Worm (Caenorhabditis elegans): ENCODE results near the gene C06H2.2.

C06H2.2 gene

DNA sequence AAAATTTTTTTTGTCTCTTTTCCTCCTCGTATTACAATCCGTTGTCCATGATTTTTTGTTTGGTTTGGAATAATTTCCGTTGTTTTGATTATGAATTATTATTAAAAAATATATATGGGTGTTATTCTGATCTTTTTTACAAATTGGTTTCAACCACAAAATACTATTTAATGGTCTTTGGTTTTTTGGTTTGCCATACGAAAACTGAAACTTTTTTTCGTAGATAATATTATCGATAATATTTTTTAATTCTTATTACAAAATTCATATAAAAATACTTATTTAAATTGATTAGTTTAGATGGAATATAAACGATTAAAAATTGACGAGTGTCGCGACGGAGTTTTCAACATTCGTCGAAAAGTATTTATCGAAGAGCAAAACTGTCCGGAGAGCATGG, 2.2 kb downstream of the C06H2.2 start, which contains the start of gene jmjd-5:
TSS of gene jmjd-5 (plus strand) at position 301 of the 400 bp plus-strand sequence.
- no peak for TF ChIP-seq mab-5 (tag; optimal IDR thresholded peaks at IDR 0.05)
- TF ChIP-seq elt-3 (tag; optimal IDR thresholded peaks at IDR 0.05) = no peak
- no peak for TF ChIP-seq tbx-8 (GFP tag; optimal IDR thresholded peaks at IDR 0.05)
- no peak for TF ChIP-seq sptf-1 (tag; optimal IDR thresholded peaks at IDR 0.05)
- no peak for TF ChIP-seq cnd-1 (tag; optimal IDR thresholded peaks at IDR 0.05)
- no peak for TF ChIP-seq drap-1 (GFP tag; optimal IDR thresholded peaks at IDR 0.05)
- TF ChIP-seq ceh-39 (tag; optimal IDR thresholded peaks at IDR 0.05) = no peak
- TF ChIP-seq bed-3 (GFP tag; optimal IDR thresholded peaks at IDR 0.05) = no peak
- no peak for TF ChIP-seq lin-13 (tag; optimal IDR thresholded peaks at IDR 0.05)
- no peak for TF ChIP-seq ceh-83 (GFP tag; optimal IDR thresholded peaks at IDR 0.05)
- no peak for TF ChIP-seq nhr-12 (tag; optimal IDR thresholded peaks at IDR 0.05)
- no peak for TF ChIP-seq hlh-1 (tag; optimal IDR thresholded peaks at IDR 0.05)
- no peak for TF ChIP-seq nhr-28 (tag; optimal IDR thresholded peaks at IDR 0.05)

DNA sequence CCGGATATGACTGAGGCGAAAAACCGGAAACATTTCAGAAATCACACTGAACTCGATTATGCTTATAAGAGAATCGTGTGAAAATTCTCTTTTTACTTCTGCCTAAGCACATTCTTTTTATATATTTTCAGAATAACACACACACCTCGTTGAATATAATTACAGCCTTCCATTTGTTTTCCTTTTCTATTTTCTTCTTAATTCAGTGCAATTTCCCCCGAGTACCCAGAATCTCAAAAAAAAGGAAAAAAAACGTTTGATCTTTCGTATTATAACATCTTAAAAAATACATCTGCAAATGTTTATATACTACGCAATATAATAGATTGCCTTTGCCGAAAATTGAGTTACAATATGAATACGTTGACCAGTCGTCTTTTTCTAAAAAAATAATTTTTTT, 6.8 kb downstream of the C06H2.2 start:
- TF ChIP-seq zip-8 (tag; optimal IDR thresholded peaks at IDR 0.05) = no peak
- TF ChIP-seq elt-1 (tag; optimal IDR thresholded peaks at IDR 0.05; ENCODE audit: borderline replicate concordance, insufficient read depth) = no peak
- no peak for TF ChIP-seq drap-1 (GFP tag; optimal IDR thresholded peaks at IDR 0.05)
- no peak for TF ChIP-seq sptf-1 (tag; optimal IDR thresholded peaks at IDR 0.05)
- no peak for TF ChIP-seq flh-1 (GFP tag; optimal IDR thresholded peaks at IDR 0.05)
- no peak for TF ChIP-seq sem-2 (GFP tag; optimal IDR thresholded peaks at IDR 0.05)
- TF ChIP-seq mls-2 (tag; optimal IDR thresholded peaks at IDR 0.05) = no peak
- no peak for TF ChIP-seq ces-1 (GFP tag; optimal IDR thresholded peaks at IDR 0.05)
- TF ChIP-seq ham-2 (GFP tag; optimal IDR thresholded peaks at IDR 0.05) = no peak
- TF ChIP-seq pha-4 (tag; optimal IDR thresholded peaks at IDR 0.05) = no peak
- no peak for TF ChIP-seq unc-62 (GFP tag; optimal IDR thresholded peaks at IDR 0.05)
- TF ChIP-seq ceh-83 (GFP tag; optimal IDR thresholded peaks at IDR 0.05) = no peak
- TF ChIP-seq M03D4.4 (tag; optimal IDR thresholded peaks at IDR 0.05) = no peak
- TF ChIP-seq blmp-1 (tag; optimal IDR thresholded peaks at IDR 0.05) = no peak
- no peak for TF ChIP-seq bed-3 (GFP tag; optimal IDR thresholded peaks at IDR 0.05)
- TF ChIP-seq ztf-11 (tag; optimal IDR thresholded peaks at IDR 0.05) = no peak

DNA sequence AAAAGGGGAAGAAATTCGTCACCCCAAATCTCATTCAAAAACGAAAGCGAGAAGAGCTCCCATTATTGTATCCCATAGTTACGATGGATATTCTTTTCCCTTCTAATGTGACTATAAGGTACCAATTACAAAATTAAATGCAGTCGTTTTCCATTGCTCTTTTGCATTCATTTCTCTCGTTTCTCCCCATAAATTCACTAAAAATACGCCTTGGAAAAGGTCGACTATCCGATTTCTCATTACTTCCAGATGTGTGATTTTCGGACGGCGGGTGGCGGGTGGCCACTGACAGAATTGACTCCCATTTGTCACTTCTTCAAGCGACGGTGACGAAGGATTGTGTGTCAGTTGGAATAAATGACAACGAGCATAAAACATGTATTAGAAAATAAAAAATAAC, 8.5 kb downstream of the C06H2.2 start:
- TF ChIP-seq mls-2 (tag; optimal IDR thresholded peaks at IDR 0.05) (no peak), drap-1 (GFP tag; optimal IDR thresholded peaks at IDR 0.05) (no peak), elt-3 (tag; optimal IDR thresholded peaks at IDR 0.05) (no peak), unc-39 (tag; optimal IDR thresholded peaks at IDR 0.05) (no peak), lin-13 (tag; optimal IDR thresholded peaks at IDR 0.05) (no peak), sptf-1 (tag; optimal IDR thresholded peaks at IDR 0.05) (no peak), unc-120 (tag; optimal IDR thresholded peaks at IDR 0.05; ENCODE audit: poor library complexity, severe bottlenecking) (no peak), snpc-4 (tag; optimal IDR thresholded peaks at IDR 0.05) (no peak), nhr-76 (tag; optimal IDR thresholded peaks at IDR 0.05) (no peak), ham-2 (GFP tag; optimal IDR thresholded peaks at IDR 0.05) (no peak), unc-62 (GFP tag; optimal IDR thresholded peaks at IDR 0.05) (no peak), ces-1 (GFP tag; optimal IDR thresholded peaks at IDR 0.05) (no peak)

DNA sequence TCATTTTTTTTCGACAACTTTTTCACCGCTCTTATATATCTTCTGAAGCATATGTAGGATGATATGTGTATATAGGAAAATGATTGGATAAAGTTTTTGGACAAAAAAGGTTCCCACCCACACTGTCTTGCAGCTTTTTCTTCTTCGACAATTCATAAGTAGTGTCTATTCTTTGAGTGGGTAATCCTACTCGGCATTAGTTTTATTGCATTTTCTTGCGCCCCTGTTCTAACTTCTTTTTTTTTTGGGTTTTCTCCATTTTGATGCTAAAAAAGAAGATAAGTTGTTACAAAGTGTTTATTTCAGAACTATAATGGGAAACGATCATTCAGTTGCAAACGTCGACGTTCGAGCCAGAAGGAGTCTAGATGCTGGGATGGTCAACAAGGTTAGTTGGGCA, 9.3 kb downstream of the C06H2.2 start, which contains the start of gene glb-3:
TSS of gene glb-3 (plus strand) at position 301 of the 400 bp plus-strand sequence.
- TF ChIP-seq nhr-12 (tag; optimal IDR thresholded peaks at IDR 0.05) = no peak
- TF ChIP-seq ces-1 (GFP tag; optimal IDR thresholded peaks at IDR 0.05) = no peak
- TF ChIP-seq zip-8 (tag; optimal IDR thresholded peaks at IDR 0.05) = no peak
- TF ChIP-seq mab-5 (tag; optimal IDR thresholded peaks at IDR 0.05) = no peak
- TF ChIP-seq sem-2 (GFP tag; optimal IDR thresholded peaks at IDR 0.05) = no peak
- TF ChIP-seq nhr-2 (tag; optimal IDR thresholded peaks at IDR 0.05) = no peak
- TF ChIP-seq unc-120 (tag; optimal IDR thresholded peaks at IDR 0.05; ENCODE audit: poor library complexity, severe bottlenecking) = no peak
- no peak for TF ChIP-seq unc-62 (GFP tag; optimal IDR thresholded peaks at IDR 0.05)
- TF ChIP-seq ceh-43 (GFP tag; optimal IDR thresholded peaks at IDR 0.05) = no peak
- no peak for TF ChIP-seq pha-4 (tag; optimal IDR thresholded peaks at IDR 0.05)
- TF ChIP-seq lsy-2 (tag; optimal IDR thresholded peaks at IDR 0.05) = no peak
- TF ChIP-seq drap-1 (GFP tag; optimal IDR thresholded peaks at IDR 0.05) = no peak

DNA sequence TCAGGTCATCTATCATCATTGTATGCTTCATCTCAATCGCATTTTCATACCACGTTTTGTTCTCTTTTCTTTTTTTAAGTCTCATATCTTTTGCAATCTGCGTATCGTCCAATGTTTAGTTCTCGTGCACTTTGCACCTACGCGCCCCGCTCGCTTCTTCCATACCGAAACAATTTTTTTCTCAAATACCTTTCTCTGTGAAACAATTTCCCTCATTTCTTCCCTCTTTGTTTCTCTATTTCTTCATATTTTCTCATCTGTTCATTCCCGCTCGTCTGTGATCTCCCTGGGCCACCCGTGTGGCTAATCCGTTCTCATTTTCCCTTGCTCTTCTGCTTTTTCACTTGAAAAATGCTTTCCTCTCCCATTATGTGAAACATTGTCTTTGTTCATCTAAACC, 15.3 kb downstream of the C06H2.2 start:
- no peak for TF ChIP-seq nhr-28 (tag; optimal IDR thresholded peaks at IDR 0.05)
- TF ChIP-seq hlh-1 (tag; optimal IDR thresholded peaks at IDR 0.05) = peak; percentile 3
- peak; percentile 65 for TF ChIP-seq unc-120 (tag; optimal IDR thresholded peaks at IDR 0.05; ENCODE audit: poor library complexity, severe bottlenecking)
